Worm (Caenorhabditis elegans) whole organism, late embryonic: Measurements from ENCODE around the gene ZC443.4.

ENCODE experiments used
- C08G9.2 ChIP-seq: sonication (generic microtip); optimal IDR thresholded peaks from 2 replicates; lab custom pipeline; 2016; ENCODE audit warnings: mild to moderate bottlenecking, missing genetic modification characterization, moderate library complexity, missing compliant biosample characterization
- F13H6.1 ChIP-seq: sonication (generic microtip); optimal IDR thresholded peaks from 2 replicates; lab custom pipeline; 2016; ENCODE audit warnings: missing genetic modification characterization, missing compliant biosample characterization
- K02D7.2 ChIP-seq: sonication (generic microtip); optimal IDR thresholded peaks from 2 replicates; lab custom pipeline; 2017; ENCODE audit warnings: mild to moderate bottlenecking, missing genetic modification characterization, missing compliant biosample characterization
- K09A11.1 ChIP-seq: sonication (generic microtip); optimal IDR thresholded peaks from 2 replicates; lab custom pipeline; 2017; ENCODE audit warnings: antibody characterized with exemption, mild to moderate bottlenecking, missing genetic modification characterization, missing compliant biosample characterization; ENCODE audit not compliant: insufficient read depth
- T23F11.4 ChIP-seq: fragments of 200-800 bp; sonication (Bioruptor generic); optimal IDR thresholded peaks from 2 replicates; lab custom pipeline; 2018; ENCODE audit warnings: mild to moderate bottlenecking, missing genetic modification characterization, missing compliant biosample characterization
- ceh-14 ChIP-seq: sonication (generic microtip); optimal IDR thresholded peaks from 2 replicates; lab custom pipeline; 2016; ENCODE audit warnings: missing genotype, missing genetic modification characterization, missing compliant biosample characterization
- ceh-18 ChIP-seq: sonication (generic microtip); optimal IDR thresholded peaks from 2 replicates; lab custom pipeline; 2016; ENCODE audit warnings: missing genetic modification characterization, missing compliant biosample characterization
- ceh-19 ChIP-seq: fragments of 200-800 bp; sonication (Bioruptor generic); optimal IDR thresholded peaks from 2 replicates; lab custom pipeline; 2018; ENCODE audit warnings: mild to moderate bottlenecking, missing genetic modification characterization, missing compliant biosample characterization
- ceh-2 ChIP-seq: sonication (generic microtip); optimal IDR thresholded peaks from 2 replicates; lab custom pipeline; 2016; ENCODE audit warnings: missing genotype, missing genetic modification characterization, missing compliant biosample characterization
- ceh-30 ChIP-seq: fragments of 150-350 bp; optimal IDR thresholded peaks from 2 replicates; lab custom pipeline; 2014; ENCODE audit warnings: missing biosample characterization, missing genetic modification characterization
- ceh-34 ChIP-seq: sonication (generic microtip); optimal IDR thresholded peaks from 2 replicates; lab custom pipeline; 2016; ENCODE audit warnings: mild to moderate bottlenecking, missing genetic modification characterization, missing compliant biosample characterization
- ceh-45 ChIP-seq: fragments of 200-800 bp; sonication (Bioruptor generic); IDR thresholded peaks from 2 replicates; pipeline ENCODE4 v1.3.6; 2022; ENCODE audit warnings: missing genetic modification reagents, missing genetic modification characterization, missing compliant biosample characterization
- che-1 ChIP-seq: sonication (generic microtip); optimal IDR thresholded peaks from 2 replicates; lab custom pipeline; 2016; ENCODE audit warnings: mild to moderate bottlenecking, missing genetic modification characterization, missing compliant biosample characterization
- dmd-4 ChIP-seq: sonication (generic microtip); optimal IDR thresholded peaks from 2 replicates; lab custom pipeline; 2016; ENCODE audit warnings: borderline replicate concordance, missing genetic modification characterization, missing compliant biosample characterization
- elt-2 ChIP-seq: sonication (generic microtip); optimal IDR thresholded peaks from 2 replicates; lab custom pipeline; 2016; ENCODE audit warnings: missing genetic modification reagents, missing genetic modification characterization, missing compliant biosample characterization
- ets-4 ChIP-seq: sonication (generic microtip); optimal IDR thresholded peaks from 2 replicates; lab custom pipeline; 2016; ENCODE audit warnings: missing genetic modification characterization, missing compliant biosample characterization
- eyg-1 ChIP-seq: sonication (generic microtip); optimal IDR thresholded peaks from 2 replicates; lab custom pipeline; 2016; ENCODE audit warnings: missing genotype, missing genetic modification characterization, missing compliant biosample characterization
- fax-1 ChIP-seq: sonication (generic microtip); optimal IDR thresholded peaks from 2 replicates; lab custom pipeline; 2016; ENCODE audit warnings: missing genotype, missing genetic modification characterization, missing compliant biosample characterization
- fkh-6 ChIP-seq: sonication (generic microtip); optimal IDR thresholded peaks from 2 replicates; lab custom pipeline; 2016; ENCODE audit warnings: missing genetic modification characterization, missing compliant biosample characterization
- hlh-13 ChIP-seq: fragments of 200-800 bp; sonication (Bioruptor generic); optimal IDR thresholded peaks from 2 replicates; lab custom pipeline; 2018; ENCODE audit warnings: mild to moderate bottlenecking, missing genetic modification characterization, missing compliant biosample characterization
- hlh-15 ChIP-seq: sonication (generic microtip); optimal IDR thresholded peaks from 2 replicates; lab custom pipeline; 2016; ENCODE audit warnings: missing genetic modification characterization, missing compliant biosample characterization
- hlh-30 ChIP-seq: sonication (generic microtip); optimal IDR thresholded peaks from 2 replicates; lab custom pipeline; 2017; ENCODE audit warnings: antibody characterized with exemption, missing genetic modification characterization, missing compliant biosample characterization; ENCODE audit not compliant: insufficient read depth
- lin-11 ChIP-seq: fragments of 200-800 bp; sonication (Bioruptor generic); optimal IDR thresholded peaks from 2 replicates; lab custom pipeline; 2018; ENCODE audit warnings: mild to moderate bottlenecking, missing genetic modification characterization, missing compliant biosample characterization
- madf-2 ChIP-seq: sonication (generic microtip); optimal IDR thresholded peaks from 2 replicates; lab custom pipeline; 2017; ENCODE audit warnings: missing genetic modification characterization, missing compliant biosample characterization
- mec-3 ChIP-seq: sonication (generic microtip); optimal IDR thresholded peaks from 2 replicates; lab custom pipeline; 2016; ENCODE audit warnings: borderline replicate concordance, missing genetic modification characterization, missing compliant biosample characterization
- nhr-232 ChIP-seq: sonication (generic microtip); optimal IDR thresholded peaks from 2 replicates; lab custom pipeline; 2016; ENCODE audit warnings: missing genetic modification characterization, missing compliant biosample characterization
- pat-9 ChIP-seq: fragments of 200-800 bp; sonication (Bioruptor generic); optimal IDR thresholded peaks from 2 replicates; lab custom pipeline; 2018; ENCODE audit warnings: mild to moderate bottlenecking, missing genetic modification characterization, moderate library complexity, missing compliant biosample characterization
- pax-1 ChIP-seq: fragments of 150-350 bp; optimal IDR thresholded peaks from 2 replicates; lab custom pipeline; 2014; ENCODE audit warnings: missing biosample characterization, missing genetic modification characterization
- pha-2 ChIP-seq: sonication (generic microtip); optimal IDR thresholded peaks from 2 replicates; lab custom pipeline; 2017; ENCODE audit warnings: mild to moderate bottlenecking, missing genetic modification characterization, missing compliant biosample characterization
- pqm-1 ChIP-seq: sonication (generic microtip); optimal IDR thresholded peaks from 2 replicates; lab custom pipeline; 2016; ENCODE audit warnings: missing genetic modification characterization, missing compliant biosample characterization
- pros-1 ChIP-seq: fragments of 150-350 bp; optimal IDR thresholded peaks from 2 replicates; lab custom pipeline; 2014; ENCODE audit warnings: missing biosample characterization, missing genetic modification reagents, missing genetic modification characterization
- sox-2 ChIP-seq: fragments of 200-800 bp; sonication (Bioruptor generic); IDR thresholded peaks from 2 replicates; pipeline ENCODE4 v1.3.6; 2022; ENCODE audit warnings: missing genetic modification reagents, missing genetic modification characterization, missing compliant biosample characterization
- sox-4 ChIP-seq: sonication (generic microtip); optimal IDR thresholded peaks from 2 replicates; lab custom pipeline; 2017; ENCODE audit warnings: mild to moderate bottlenecking, missing genetic modification characterization, inconsistent platforms, missing compliant biosample characterization
- syd-9 ChIP-seq: sonication (generic microtip); optimal IDR thresholded peaks from 2 replicates; lab custom pipeline; 2016; ENCODE audit warnings: mild to moderate bottlenecking, missing genetic modification characterization, moderate library complexity, missing compliant biosample characterization
- tbx-2 ChIP-seq: sonication (generic microtip); optimal IDR thresholded peaks from 2 replicates; lab custom pipeline; 2016; ENCODE audit warnings: missing genetic modification characterization, missing compliant biosample characterization
- tbx-7 ChIP-seq: sonication (generic microtip); optimal IDR thresholded peaks from 2 replicates; lab custom pipeline; 2016; ENCODE audit warnings: missing genotype, missing genetic modification characterization, missing compliant biosample characterization
- unc-3 ChIP-seq, 2 experiments: fragments of 200-800 bp in 1 of 2; sonication (Bioruptor generic) in 1 of 2; sonication (generic microtip) in 1 of 2; conservative IDR thresholded peaks in 1 of 2; optimal IDR thresholded peaks in 1 of 2; 2 replicates each; pipeline versions ENCODE4 v1.3.6 to Lab custom; 2016 to 2022; ENCODE audit warnings: missing compliant biosample characterization in 2 of 2, missing genetic modification characterization in 2 of 2, missing genetic modification reagents in 1 of 2
- unc-42 ChIP-seq: sonication (generic microtip); optimal IDR thresholded peaks from 2 replicates; lab custom pipeline; 2016; ENCODE audit warnings: missing genotype, missing genetic modification characterization, missing compliant biosample characterization
- zip-5 ChIP-seq: sonication (generic microtip); optimal IDR thresholded peaks from 2 replicates; lab custom pipeline; 2016; ENCODE audit warnings: missing genetic modification characterization, missing compliant biosample characterization

Gene ZC443.4

ce11 chrV:12803274-12803673, 16.4 kb downstream of the ZC443.4 start, which contains the start of gene srbc-45:
TSS of gene srbc-45 (plus strand) at chrV:12803574.
- TF ChIP-seq che-1 (tag; lab: Kevin White, UChicago), result no peak
- no peak for TF ChIP-seq pat-9 (tag; lab: Kevin White, UChicago)
- no peak for TF ChIP-seq pqm-1 (tag; lab: Kevin White, UChicago)
- no peak for TF ChIP-seq mec-3
- TF ChIP-seq ceh-14, result no peak
- no peak for TF ChIP-seq unc-3 (GFP tag; conservative IDR thresholded peaks at IDR 0.05; lab: Robert Waterston, UW)
- no peak for TF ChIP-seq unc-3 (tag; optimal IDR thresholded peaks at IDR 0.05; lab: Kevin White, UChicago)
- TF ChIP-seq fax-1 (tag; lab: Kevin White, UChicago), result no peak
- TF ChIP-seq F13H6.1 (tag; lab: Kevin White, UChicago), result no peak
- no peak for TF ChIP-seq unc-42 (tag; lab: Kevin White, UChicago)
- no peak for TF ChIP-seq tbx-7 (tag; lab: Kevin White, UChicago)
- TF ChIP-seq tbx-2 (tag; lab: Kevin White, UChicago), result no peak
- TF ChIP-seq hlh-13, result no peak
- TF ChIP-seq eyg-1 (tag; lab: Kevin White, UChicago), result no peak
- TF ChIP-seq elt-2 (tag; lab: Kevin White, UChicago), result no peak

- TF ChIP-seq fax-1 (tag; lab: Kevin White, UChicago) (no peak), fkh-6 (tag; lab: Kevin White, UChicago) (no peak), nhr-232 (no peak), tbx-7 (tag; lab: Kevin White, UChicago) (no peak), ceh-30 (tag; lab: Kevin White, UChicago) (no peak), pqm-1 (tag; lab: Kevin White, UChicago) (no peak), syd-9 (tag; lab: Kevin White, UChicago) (no peak), dmd-4 (tag; lab: Kevin White, UChicago) (no peak), hlh-15 (tag; lab: Kevin White, UChicago) (no peak), sox-2 (GFP tag; lab: Robert Waterston, UW) (no peak), T23F11.4 (GFP tag; lab: Kevin White, UChicago) (no peak), ceh-34 (tag; lab: Kevin White, UChicago) (no peak), mec-3 (no peak), ceh-19 (GFP tag; lab: Kevin White, UChicago) (no peak), C08G9.2 (no peak), ceh-2 (tag; lab: Kevin White, UChicago) (no peak), ets-4 (tag; lab: Kevin White, UChicago) (no peak), pax-1 (tag; lab: Kevin White, UChicago) (no peak), ceh-45 (no peak)
These were observed 19.5 kb downstream of the ZC443.4 start, which contains the start of gene ugt-3 for ce11 chrV:12800171-12800570. TSS of gene ugt-3 (minus strand) at chrV:12800271.

ce11 chrV:12797992-12798391, 21.7 kb downstream of the ZC443.4 start, which contains the start of gene ugt-6:
TSS of gene ugt-6 (minus strand) at chrV:12798224.
- no peak for TF ChIP-seq madf-2 (tag; lab: Kevin White, UChicago)
- TF ChIP-seq hlh-30, result no peak
- TF ChIP-seq dmd-4 (tag; lab: Kevin White, UChicago), result no peak
- TF ChIP-seq K02D7.2 (tag; lab: Kevin White, UChicago), result no peak
- TF ChIP-seq sox-4, result no peak
- TF ChIP-seq unc-42 (tag; lab: Kevin White, UChicago), result no peak
- TF ChIP-seq unc-3 (GFP tag; conservative IDR thresholded peaks at IDR 0.05; lab: Robert Waterston, UW), result no peak
- TF ChIP-seq unc-3 (tag; optimal IDR thresholded peaks at IDR 0.05; lab: Kevin White, UChicago), result no peak
- TF ChIP-seq, all 69 proteins: peak for 0

ce11 chrV:12796908-12797490, 22.7 kb downstream of the ZC443.4 start:
- TF ChIP-seq lin-11 (tag; lab: Kevin White, UChicago), result no peak
- TF ChIP-seq ceh-34 (tag; lab: Kevin White, UChicago), result no peak
- no peak for TF ChIP-seq sox-2 (GFP tag; lab: Robert Waterston, UW)
- TF ChIP-seq K09A11.1 (tag; lab: Kevin White, UChicago), result no peak
- TF ChIP-seq sox-4, result no peak
- TF ChIP-seq ceh-18, result no peak
- TF ChIP-seq pha-2 (tag; lab: Kevin White, UChicago), result no peak
- TF ChIP-seq ceh-30 (tag; lab: Kevin White, UChicago), result no peak
- TF ChIP-seq ceh-45, result no peak
- TF ChIP-seq ceh-2 (tag; lab: Kevin White, UChicago), result no peak
- TF ChIP-seq pros-1, result no peak
- no peak for TF ChIP-seq mec-3
- no peak for TF ChIP-seq zip-5 (tag; lab: Kevin White, UChicago)
- no peak for TF ChIP-seq tbx-7 (tag; lab: Kevin White, UChicago)
